Fruit fly (Drosophila melanogaster) whole organism, embryonic: Measurements from ENCODE around the gene CG43689.

Experiments
- Ada2b ChIP-seq: fragments of 200-800 bp; sonication (Bioruptor generic); IDR thresholded peaks from 2 replicates; pipeline ENCODE4 v1.3.6; 2022; ENCODE audit warnings: missing biosample characterization, missing genetic modification characterization
- Atf-2 ChIP-seq: fragments of 200-800 bp; sonication (Bioruptor generic); optimal IDR thresholded peaks from 2 replicates; lab custom pipeline; 2016; ENCODE audit warnings: missing biosample characterization, missing genetic modification characterization
- BEAF-32 ChIP-seq: fragments of 200-800 bp; sonication (Bioruptor generic); optimal IDR thresholded peaks from 3 replicates; lab custom pipeline; 2017; ENCODE audit warnings: missing biosample characterization, missing genetic modification characterization, mild to moderate bottlenecking, moderate library complexity, missing genetic modification reagents
- CG10431 ChIP-seq: fragments of 200-800 bp; sonication (Bioruptor generic); optimal IDR thresholded peaks from 3 replicates; lab custom pipeline; 2018; ENCODE audit warnings: missing biosample characterization, mild to moderate bottlenecking, missing genetic modification characterization
- CG10654 ChIP-seq: fragments of 200-800 bp; sonication (Bioruptor generic); optimal IDR thresholded peaks from 2 replicates; lab custom pipeline; 2016; ENCODE audit warnings: missing biosample characterization, missing genetic modification characterization
- CG15601 ChIP-seq: fragments of 200-800 bp; sonication (Bioruptor generic); optimal IDR thresholded peaks from 3 replicates; lab custom pipeline; 2019; ENCODE audit warnings: missing biosample characterization, mild to moderate bottlenecking, missing genetic modification characterization, moderate library complexity
- CG1602 ChIP-seq: fragments of 200-800 bp; sonication (Bioruptor generic); optimal IDR thresholded peaks from 3 replicates; lab custom pipeline; 2016; ENCODE audit warnings: missing biosample characterization, missing genetic modification characterization
- CG17186 ChIP-seq: fragments of 200-800 bp; sonication (Bioruptor generic); optimal IDR thresholded peaks from 3 replicates; lab custom pipeline; 2017; ENCODE audit warnings: missing biosample characterization, missing genetic modification reagents, missing genetic modification characterization
- CG17829 ChIP-seq: fragments of 200-800 bp; optimal IDR thresholded peaks from 2 replicates; lab custom pipeline; 2019; ENCODE audit warnings: missing biosample characterization, mild to moderate bottlenecking, missing genetic modification characterization, moderate library complexity
- CG2712 ChIP-seq: fragments of 200-800 bp; optimal IDR thresholded peaks from 3 replicates; lab custom pipeline; 2019; ENCODE audit warnings: missing biosample characterization, mild to moderate bottlenecking, missing genetic modification characterization, moderate library complexity
- CG2889 ChIP-seq: fragments of 200-800 bp; sonication (Bioruptor generic); IDR thresholded peaks from 3 replicates; pipeline ENCODE4 v1.3.6; 2022; ENCODE audit warnings: missing biosample characterization, missing genetic modification characterization
- CG31441 ChIP-seq: fragments of 200-800 bp; sonication (Bioruptor generic); IDR thresholded peaks from 2 replicates; pipeline ENCODE4 v1.3.6; 2022; ENCODE audit warnings: missing biosample characterization, missing genetic modification characterization
- CG3163 ChIP-seq: fragments of 200-800 bp; sonication (Bioruptor generic); optimal IDR thresholded peaks from 3 replicates; lab custom pipeline; 2016; ENCODE audit warnings: missing biosample characterization, missing genetic modification characterization
- CG34376 ChIP-seq: fragments of 200-800 bp; sonication (Bioruptor generic); optimal IDR thresholded peaks from 2 replicates; lab custom pipeline; 2018; ENCODE audit warnings: missing biosample characterization, mild to moderate bottlenecking, missing genetic modification characterization
- CG34422 ChIP-seq: fragments of 200-800 bp; sonication (Bioruptor generic); IDR thresholded peaks from 3 replicates; pipeline ENCODE4 v1.3.6; 2022; ENCODE audit warnings: missing biosample characterization, missing genetic modification characterization
- CG3995 ChIP-seq: fragments of 200-800 bp; sonication (Bioruptor generic); optimal IDR thresholded peaks from 3 replicates; lab custom pipeline; 2016; ENCODE audit warnings: missing biosample characterization, missing genetic modification characterization
- CG6272 ChIP-seq: fragments of 200-800 bp; sonication (Bioruptor generic); IDR thresholded peaks from 2 replicates; pipeline ENCODE4 v1.3.6; 2022; ENCODE audit warnings: missing biosample characterization, missing genetic modification characterization
- CG6683 ChIP-seq: fragments of 200-800 bp; sonication (Bioruptor generic); optimal IDR thresholded peaks from 2 replicates; lab custom pipeline; 2017; ENCODE audit warnings: missing biosample characterization, mild to moderate bottlenecking, missing genetic modification characterization, missing genetic modification reagents
- CG6765 ChIP-seq: fragments of 200-800 bp; sonication (Bioruptor generic); optimal IDR thresholded peaks from 3 replicates; lab custom pipeline; 2017; ENCODE audit warnings: missing biosample characterization, mild to moderate bottlenecking, missing genetic modification characterization
- CG7745 ChIP-seq: fragments of 200-800 bp; sonication (Bioruptor generic); optimal IDR thresholded peaks from 2 replicates; lab custom pipeline; 2018; ENCODE audit warnings: missing biosample characterization, mild to moderate bottlenecking, missing genetic modification characterization, moderate library complexity
- CG8944 ChIP-seq: fragments of 200-800 bp; sonication (Bioruptor generic); optimal IDR thresholded peaks from 3 replicates; lab custom pipeline; 2016; ENCODE audit warnings: missing biosample characterization, missing genetic modification characterization
- CG9727 ChIP-seq: fragments of 200-800 bp; sonication (Bioruptor generic); optimal IDR thresholded peaks from 3 replicates; lab custom pipeline; 2017; ENCODE audit warnings: missing biosample characterization, mild to moderate bottlenecking, missing genetic modification characterization
- Dfd ChIP-seq, 2 experiments: fragments of >200 bp; optimal IDR thresholded peaks; 2 replicates each; lab custom pipeline; 2017; ENCODE audit warnings: missing biosample characterization in 2 of 2, missing genetic modification characterization in 2 of 2
- Dip3 ChIP-seq: fragments of 200-800 bp; sonication (Bioruptor generic); optimal IDR thresholded peaks from 3 replicates; lab custom pipeline; 2016; ENCODE audit warnings: missing biosample characterization, missing genetic modification characterization
- HLH4C ChIP-seq: fragments of 200-800 bp; sonication (Bioruptor generic); IDR thresholded peaks from 3 replicates; pipeline ENCODE4 v1.3.6; 2022; ENCODE audit warnings: missing biosample characterization, missing genetic modification characterization; ENCODE audit not compliant: partially characterized antibody
- Lim3 ChIP-seq: fragments of 200-800 bp; sonication (Bioruptor generic); IDR thresholded peaks from 2 replicates; pipeline ENCODE4 v1.3.6; 2022; ENCODE audit warnings: missing biosample characterization, missing genetic modification characterization
- MBD-R2 ChIP-seq: fragments of 200-800 bp; sonication (Bioruptor generic); IDR thresholded peaks from 2 replicates; pipeline ENCODE4 v1.3.6; 2022; ENCODE audit warnings: missing biosample characterization, missing genetic modification characterization
- Max ChIP-seq: fragments of 200-800 bp; sonication (Bioruptor generic); optimal IDR thresholded peaks from 2 replicates; lab custom pipeline; 2016; ENCODE audit warnings: missing biosample characterization, mild to moderate bottlenecking, missing genetic modification characterization
- NC2α ChIP-seq: fragments of 200-800 bp; sonication (Bioruptor generic); optimal IDR thresholded peaks from 2 replicates; lab custom pipeline; 2016; ENCODE audit warnings: missing biosample characterization, missing genetic modification characterization
- Pdp1 ChIP-seq, 2 experiments: fragments of 200-800 bp; sonication (Bioruptor generic); optimal IDR thresholded peaks; 3 replicates each; lab custom pipeline; 2016; ENCODE audit warnings: missing biosample characterization in 2 of 2, missing genetic modification characterization in 2 of 2, mild to moderate bottlenecking in 1 of 2, moderate library complexity in 1 of 2
- Sox100B ChIP-seq: fragments of 200-800 bp; sonication (Bioruptor generic); optimal IDR thresholded peaks from 3 replicates; lab custom pipeline; 2018; ENCODE audit warnings: missing biosample characterization, mild to moderate bottlenecking, missing genetic modification characterization
- Spps ChIP-seq: fragments of 200-800 bp; sonication (Bioruptor generic); optimal IDR thresholded peaks from 2 replicates; lab custom pipeline; 2018; ENCODE audit warnings: missing biosample characterization, mild to moderate bottlenecking, missing genetic modification characterization
- TFAM ChIP-seq: fragments of 200-800 bp; sonication (Bioruptor generic); optimal IDR thresholded peaks from 2 replicates; lab custom pipeline; 2017; ENCODE audit warnings: missing biosample characterization, missing genetic modification characterization, inconsistent platforms
- aop ChIP-seq: fragments of 200-800 bp; sonication (Bioruptor generic); IDR thresholded peaks from 2 replicates; pipeline ENCODE4 v1.3.6; 2022; ENCODE audit warnings: missing biosample characterization, missing genetic modification characterization
- ato ChIP-seq: fragments of 200-800 bp; sonication (Bioruptor generic); IDR thresholded peaks from 2 replicates; pipeline ENCODE4 v1.3.6; 2022; ENCODE audit warnings: missing biosample characterization, missing genetic modification characterization; ENCODE audit not compliant: partially characterized antibody
- bowl ChIP-seq: fragments of 200-800 bp; sonication (Bioruptor generic); IDR thresholded peaks from 2 replicates; pipeline ENCODE4 v1.3.6; 2022; ENCODE audit warnings: missing biosample characterization, missing genetic modification characterization
- chn ChIP-seq: fragments of 200-800 bp; sonication (Bioruptor generic); optimal IDR thresholded peaks from 2 replicates; lab custom pipeline; 2016; ENCODE audit warnings: missing biosample characterization, missing genetic modification characterization
- croc ChIP-seq: fragments of 200-800 bp; sonication (Bioruptor generic); conservative IDR thresholded peaks from 3 replicates; pipeline ENCODE4 v1.3.6; 2022; ENCODE audit warnings: missing biosample characterization, missing genetic modification characterization
- fru ChIP-seq: fragments of >200 bp; optimal IDR thresholded peaks from 2 replicates; lab custom pipeline; 2017
- gcm2 ChIP-seq: fragments of 200-800 bp; sonication (Bioruptor generic); optimal IDR thresholded peaks from 2 replicates; lab custom pipeline; 2016; ENCODE audit warnings: missing biosample characterization, missing genetic modification characterization
- grau ChIP-seq: fragments of 200-800 bp; optimal IDR thresholded peaks from 3 replicates; lab custom pipeline; 2019; ENCODE audit warnings: missing biosample characterization, mild to moderate bottlenecking, missing genetic modification characterization, moderate library complexity
- gro ChIP-seq: fragments of 200-800 bp; sonication (Bioruptor generic); optimal IDR thresholded peaks from 2 replicates; lab custom pipeline; 2016; ENCODE audit warnings: missing biosample characterization, missing genetic modification characterization
- ind ChIP-seq: fragments of 200-800 bp; sonication (Bioruptor generic); optimal IDR thresholded peaks from 3 replicates; lab custom pipeline; 2016; ENCODE audit warnings: missing biosample characterization, missing genetic modification characterization
- insv ChIP-seq, 2 experiments: fragments of 200-800 bp; sonication (Bioruptor generic); optimal IDR thresholded peaks; 3 replicates each; lab custom pipeline; 2016 to 2018; ENCODE audit warnings: missing biosample characterization in 2 of 2, missing genetic modification characterization in 2 of 2
- kah ChIP-seq: fragments of 200-800 bp; sonication (Bioruptor generic); optimal IDR thresholded peaks from 2 replicates; lab custom pipeline; 2018; ENCODE audit warnings: missing biosample characterization, mild to moderate bottlenecking, missing genetic modification characterization
- lilli ChIP-seq: fragments of 200-800 bp; sonication (Bioruptor generic); optimal IDR thresholded peaks from 3 replicates; lab custom pipeline; 2016; ENCODE audit warnings: missing biosample characterization, missing genetic modification characterization
- p53 ChIP-seq: fragments of 200-800 bp; sonication (Bioruptor generic); optimal IDR thresholded peaks from 2 replicates; lab custom pipeline; 2016; ENCODE audit warnings: missing biosample characterization, missing genetic modification characterization
- stc ChIP-seq: fragments of 200-800 bp; sonication (Bioruptor generic); IDR thresholded peaks from 2 replicates; pipeline ENCODE4 v1.3.6; 2022; ENCODE audit warnings: missing biosample characterization, missing genetic modification characterization

CG43689 gene

dm6 chrX:4105830-4106233 lies 30.3 kb downstream of the CG43689 start, which contains the start of gene cib (continued):
- TF ChIP-seq Atf-2 (GFP tag; lab: Kevin White, UChicago) (no peak), insv (GFP tag; optimal IDR thresholded peaks at IDR 0.05; lab: Kevin White, UChicago) (peak in 1 of 2 experiments; percentile 79), chn (GFP tag; lab: Kevin White, UChicago) (peak; percentile 13), Ada2b (GFP tag; lab: Robert Waterston, UW) (no peak), MBD-R2 (GFP tag; lab: Robert Waterston, UW) (peak; percentile 55), CG8944 (GFP tag; lab: Kevin White, UChicago) (peak; percentile 15), gcm2 (GFP tag; lab: Kevin White, UChicago) (no peak), CG9727 (GFP tag; lab: Kevin White, UChicago) (no peak), CG3995 (GFP tag; lab: Kevin White, UChicago) (no peak), ind (GFP tag; lab: Kevin White, UChicago) (no peak), NC2α (GFP tag; lab: Kevin White, UChicago) (peak; percentile 67), CG6765 (no peak), CG3163 (GFP tag; lab: Kevin White, UChicago) (peak; percentile 26), Sox100B (GFP tag; lab: Kevin White, UChicago) (no peak), fru (lab: Kevin White, UChicago) (no peak), bowl (GFP tag; lab: Robert Waterston, UW) (no peak), stc (GFP tag; lab: Robert Waterston, UW) (no peak), CG6683 (GFP tag; lab: Kevin White, UChicago) (no peak), grau (peak; percentile 49), kah (GFP tag; lab: Kevin White, UChicago) (no peak), Pdp1 (GFP tag; optimal IDR thresholded peaks at IDR 0.05; lab: Kevin White, UChicago) (peak; percentile 21 to 54), Lim3 (no peak), Dip3 (no peak), Dfd (GFP tag; optimal IDR thresholded peaks at IDR 0.05; lab: Kevin White, UChicago) (no peak), CG17829 (peak; percentile 72), CG1602 (GFP tag; lab: Kevin White, UChicago) (no peak), CG10654 (GFP tag; lab: Kevin White, UChicago) (no peak), croc (GFP tag; lab: Robert Waterston, UW) (no peak), gro (GFP tag; lab: Kevin White, UChicago) (peak; percentile 62), Spps (peak; percentile 31), Max (peak; percentile 51), lilli (GFP tag; lab: Kevin White, UChicago) (peak; percentile 21), HLH4C (peak; percentile 68), BEAF-32 (GFP tag; lab: Kevin White, UChicago) (peak; percentile 87), CG7745 (tag; lab: Kevin White, UChicago) (no peak), CG31441 (GFP tag; lab: Robert Waterston, UW) (peak; percentile 39; the same call in 1 of the 2 replicates), CG15601 (tag; lab: Kevin White, UChicago) (peak; percentile 65), TFAM (GFP tag; lab: Kevin White, UChicago) (no peak), p53 (GFP tag; lab: Kevin White, UChicago) (peak; percentile 70), CG6272 (GFP tag; lab: Robert Waterston, UW) (peak; percentile 34; the same call in 1 of the 2 replicates), CG2712 (tag; lab: Kevin White, UChicago) (peak; percentile 97), CG10431 (GFP tag; lab: Kevin White, UChicago) (peak; percentile 53), aop (GFP tag; lab: Robert Waterston, UW) (no peak), CG2889 (GFP tag; lab: Robert Waterston, UW) (no peak), ato (GFP tag; lab: Robert Waterston, UW) (peak; percentile 81; the same call in 1 of the 2 replicates), CG17186 (peak; percentile 79), CG34422 (GFP tag; lab: Robert Waterston, UW) (peak; percentile 28; the same call in 1 of the 3 replicates), CG34376 (GFP tag; lab: Kevin White, UChicago) (peak; percentile 60)
